Fruit fly (Drosophila melanogaster) whole organism, embryonic: ENCODE measurements around the gene CG5103.

Source experiments
- Abd-B ChIP-seq: fragments of 200-800 bp; sonication (Bioruptor generic); optimal IDR thresholded peaks from 2 replicates; lab custom pipeline; 2018; ENCODE audit warnings: missing biosample characterization, mild to moderate bottlenecking, missing genetic modification characterization, moderate library complexity
- Bdp1 ChIP-seq: fragments of 200-800 bp; sonication (Bioruptor generic); optimal IDR thresholded peaks from 3 replicates; lab custom pipeline; 2016; ENCODE audit warnings: missing biosample characterization, missing genetic modification characterization
- Bteb2 ChIP-seq: fragments of 200-800 bp; sonication (Bioruptor generic); optimal IDR thresholded peaks from 2 replicates; lab custom pipeline; 2016; ENCODE audit warnings: missing biosample characterization, missing genetic modification characterization
- C15 ChIP-seq: fragments of 200-800 bp; sonication (Bioruptor generic); IDR thresholded peaks from 3 replicates; pipeline ENCODE4 v1.3.6; 2022; ENCODE audit warnings: missing biosample characterization, missing genetic modification characterization
- CG10267 ChIP-seq: fragments of 200-800 bp; sonication (Bioruptor generic); optimal IDR thresholded peaks from 2 replicates; lab custom pipeline; 2018; ENCODE audit warnings: missing biosample characterization, mild to moderate bottlenecking, missing genetic modification characterization, moderate library complexity
- CG10959 ChIP-seq: fragments of 200-800 bp; sonication (Bioruptor generic); IDR thresholded peaks from 2 replicates; pipeline ENCODE4 v1.3.6; 2022; ENCODE audit warnings: missing biosample characterization, missing genetic modification characterization
- CG11723 ChIP-seq: fragments of 200-800 bp; sonication (Bioruptor generic); optimal IDR thresholded peaks from 2 replicates; lab custom pipeline; 2017; ENCODE audit warnings: missing biosample characterization, mild to moderate bottlenecking, missing genetic modification characterization
- CG15011 ChIP-seq: fragments of 200-800 bp; sonication (Bioruptor generic); optimal IDR thresholded peaks from 3 replicates; lab custom pipeline; 2018; ENCODE audit warnings: missing biosample characterization, mild to moderate bottlenecking, missing genetic modification characterization
- CG15601 ChIP-seq: fragments of 200-800 bp; sonication (Bioruptor generic); optimal IDR thresholded peaks from 3 replicates; lab custom pipeline; 2019; ENCODE audit warnings: missing biosample characterization, mild to moderate bottlenecking, missing genetic modification characterization, moderate library complexity
- CG17802 ChIP-seq: fragments of 200-800 bp; sonication (Bioruptor generic); optimal IDR thresholded peaks from 2 replicates; lab custom pipeline; 2018; ENCODE audit warnings: missing biosample characterization, mild to moderate bottlenecking, missing genetic modification characterization, moderate library complexity
- CG17829 ChIP-seq: fragments of 200-800 bp; optimal IDR thresholded peaks from 2 replicates; lab custom pipeline; 2019; ENCODE audit warnings: missing biosample characterization, mild to moderate bottlenecking, missing genetic modification characterization, moderate library complexity
- CG18262 ChIP-seq: fragments of 200-800 bp; optimal IDR thresholded peaks from 3 replicates; lab custom pipeline; 2019; ENCODE audit warnings: missing biosample characterization, mild to moderate bottlenecking, missing genetic modification characterization, moderate library complexity
- CG18476 ChIP-seq: fragments of 200-800 bp; sonication (Bioruptor generic); optimal IDR thresholded peaks from 2 replicates; lab custom pipeline; 2016; ENCODE audit warnings: missing biosample characterization, mild to moderate bottlenecking, missing genetic modification characterization
- CG18599 ChIP-seq: fragments of 200-800 bp; sonication (Bioruptor generic); optimal IDR thresholded peaks from 3 replicates; lab custom pipeline; 2017; ENCODE audit warnings: missing biosample characterization, missing genetic modification characterization, mild to moderate bottlenecking, moderate library complexity, missing genetic modification reagents
- CG2120 ChIP-seq: fragments of 200-800 bp; sonication (Bioruptor generic); optimal IDR thresholded peaks from 3 replicates; lab custom pipeline; 2016; ENCODE audit warnings: missing biosample characterization, missing genetic modification characterization
- CG2712 ChIP-seq: fragments of 200-800 bp; optimal IDR thresholded peaks from 3 replicates; lab custom pipeline; 2019; ENCODE audit warnings: missing biosample characterization, mild to moderate bottlenecking, missing genetic modification characterization, moderate library complexity
- CG30431 ChIP-seq: fragments of 200-800 bp; sonication (Bioruptor generic); optimal IDR thresholded peaks from 2 replicates; lab custom pipeline; 2017; ENCODE audit warnings: missing biosample characterization, missing genetic modification characterization
- CG32767 ChIP-seq: fragments of 200-800 bp; sonication (Bioruptor generic); IDR thresholded peaks from 2 replicates; pipeline ENCODE4 v1.3.6; 2022; ENCODE audit warnings: missing biosample characterization, missing genetic modification characterization
- CG33557 ChIP-seq: fragments of 200-800 bp; sonication (Bioruptor generic); optimal IDR thresholded peaks from 2 replicates; lab custom pipeline; 2019; ENCODE audit warnings: missing biosample characterization, mild to moderate bottlenecking, missing genetic modification characterization, moderate library complexity
- CG3838 ChIP-seq: fragments of 200-800 bp; sonication (Bioruptor generic); optimal IDR thresholded peaks from 3 replicates; lab custom pipeline; 2016; ENCODE audit warnings: missing biosample characterization, missing genetic modification characterization
- CG4707 ChIP-seq: fragments of 200-800 bp; sonication (Bioruptor generic); optimal IDR thresholded peaks from 2 replicates; lab custom pipeline; 2018; ENCODE audit warnings: missing biosample characterization, mild to moderate bottlenecking, missing genetic modification characterization, moderate library complexity
- CG4820 ChIP-seq: fragments of 200-800 bp; sonication (Bioruptor generic); optimal IDR thresholded peaks from 3 replicates; lab custom pipeline; 2016; ENCODE audit warnings: missing biosample characterization, missing genetic modification characterization
- CG4854 ChIP-seq: fragments of 200-800 bp; sonication (Bioruptor generic); optimal IDR thresholded peaks from 2 replicates; lab custom pipeline; 2016; ENCODE audit warnings: missing biosample characterization, missing genetic modification characterization, inconsistent platforms
- CG6272 ChIP-seq: fragments of 200-800 bp; sonication (Bioruptor generic); IDR thresholded peaks from 2 replicates; pipeline ENCODE4 v1.3.6; 2022; ENCODE audit warnings: missing biosample characterization, missing genetic modification characterization
- CG6689 ChIP-seq: fragments of 200-800 bp; sonication (Bioruptor generic); IDR thresholded peaks from 2 replicates; pipeline ENCODE4 v1.3.6; 2022; ENCODE audit warnings: missing biosample characterization, missing genetic modification characterization
- CG7745 ChIP-seq: fragments of 200-800 bp; sonication (Bioruptor generic); optimal IDR thresholded peaks from 2 replicates; lab custom pipeline; 2018; ENCODE audit warnings: missing biosample characterization, mild to moderate bottlenecking, missing genetic modification characterization, moderate library complexity
- CG8089 ChIP-seq: fragments of 200-800 bp; sonication (Bioruptor generic); optimal IDR thresholded peaks from 3 replicates; lab custom pipeline; 2016; ENCODE audit warnings: missing biosample characterization, missing genetic modification characterization
- CG8359 ChIP-seq: fragments of 200-800 bp; sonication (Bioruptor generic); optimal IDR thresholded peaks from 2 replicates; lab custom pipeline; 2017; ENCODE audit warnings: missing biosample characterization, mild to moderate bottlenecking, missing genetic modification characterization, borderline replicate concordance
- CG9727 ChIP-seq: fragments of 200-800 bp; sonication (Bioruptor generic); optimal IDR thresholded peaks from 3 replicates; lab custom pipeline; 2017; ENCODE audit warnings: missing biosample characterization, mild to moderate bottlenecking, missing genetic modification characterization
- CTCF ChIP-seq: fragments of 200-800 bp; sonication (Bioruptor generic); optimal IDR thresholded peaks from 2 replicates; lab custom pipeline; 2017; ENCODE audit warnings: missing biosample characterization, mild to moderate bottlenecking, missing genetic modification characterization, moderate library complexity
- D19B ChIP-seq: fragments of 200-800 bp; sonication (Bioruptor generic); optimal IDR thresholded peaks from 2 replicates; lab custom pipeline; 2017; ENCODE audit warnings: missing biosample characterization, mild to moderate bottlenecking, missing genetic modification characterization
- GATAe ChIP-seq: fragments of 200-800 bp; sonication (Bioruptor generic); conservative IDR thresholded peaks from 2 replicates; pipeline ENCODE4 v1.3.6; 2022; ENCODE audit warnings: missing biosample characterization, missing genetic modification characterization
- Gug ChIP-seq: fragments of 200-800 bp; sonication (Bioruptor generic); IDR thresholded peaks from 4 replicates; pipeline ENCODE4 v1.3.6; 2022; ENCODE audit warnings: missing biosample characterization, missing genetic modification characterization
- H15 ChIP-seq: fragments of 200-800 bp; sonication (Bioruptor generic); IDR thresholded peaks from 3 replicates; pipeline ENCODE4 v1.3.6; 2022; ENCODE audit warnings: missing biosample characterization, missing genetic modification characterization
- HmgZ ChIP-seq: fragments of 200-800 bp; sonication (Bioruptor generic); optimal IDR thresholded peaks from 2 replicates; lab custom pipeline; 2018; ENCODE audit warnings: missing biosample characterization, mild to moderate bottlenecking, missing genetic modification characterization
- Lpt ChIP-seq: fragments of >200 bp; optimal IDR thresholded peaks from 2 replicates; lab custom pipeline; 2018; ENCODE audit warnings: missing biosample characterization, missing genetic modification characterization
- Oli ChIP-seq: fragments of 200-800 bp; sonication (Bioruptor generic); optimal IDR thresholded peaks from 2 replicates; lab custom pipeline; 2018; ENCODE audit warnings: missing biosample characterization, mild to moderate bottlenecking, missing genetic modification characterization, moderate library complexity
- Ptx1 ChIP-seq: fragments of 200-800 bp; sonication (Bioruptor generic); IDR thresholded peaks from 2 replicates; pipeline ENCODE4 v1.3.6; 2022; ENCODE audit warnings: missing biosample characterization, missing genetic modification characterization
- ab ChIP-seq: fragments of 200-800 bp; sonication (Bioruptor generic); optimal IDR thresholded peaks from 2 replicates; lab custom pipeline; 2016; ENCODE audit warnings: missing biosample characterization, missing genetic modification characterization
- dm ChIP-seq: fragments of 200-800 bp; sonication (Bioruptor generic); optimal IDR thresholded peaks from 3 replicates; lab custom pipeline; 2016; ENCODE audit warnings: missing biosample characterization, missing genetic modification characterization
- fru ChIP-seq: fragments of >200 bp; optimal IDR thresholded peaks from 2 replicates; lab custom pipeline; 2017
- gfzf ChIP-seq: fragments of 200-800 bp; sonication (Bioruptor generic); optimal IDR thresholded peaks from 2 replicates; lab custom pipeline; 2016; ENCODE audit warnings: missing biosample characterization, mild to moderate bottlenecking, missing genetic modification characterization, moderate library complexity
- gt ChIP-seq: fragments of 200-800 bp; sonication (Bioruptor generic); IDR thresholded peaks from 2 replicates; pipeline ENCODE4 v1.3.6; 2022; ENCODE audit warnings: missing biosample characterization, missing genetic modification characterization
- hbn ChIP-seq: fragments of 200-800 bp; sonication (Bioruptor generic); IDR thresholded peaks from 2 replicates; pipeline ENCODE4 v1.3.6; 2022; ENCODE audit warnings: missing biosample characterization, missing genetic modification characterization; ENCODE audit not compliant: partially characterized antibody
- maf-S ChIP-seq: fragments of 200-800 bp; sonication (Bioruptor generic); optimal IDR thresholded peaks from 2 replicates; lab custom pipeline; 2016; ENCODE audit warnings: missing biosample characterization, missing genetic modification characterization
- nau ChIP-seq: fragments of 200-800 bp; sonication (Bioruptor generic); optimal IDR thresholded peaks from 3 replicates; lab custom pipeline; 2017; ENCODE audit warnings: missing biosample characterization, mild to moderate bottlenecking, missing genetic modification characterization, missing genetic modification reagents
- phol ChIP-seq: fragments of 200-800 bp; sonication (Bioruptor generic); optimal IDR thresholded peaks from 3 replicates; lab custom pipeline; 2018; ENCODE audit warnings: missing biosample characterization, mild to moderate bottlenecking, missing genetic modification characterization, moderate library complexity
- prd ChIP-seq, 3 experiments: fragments of >200 bp in 2 of 3; fragments of 200-800 bp in 1 of 3; sonication (Bioruptor generic) in 1 of 3; optimal IDR thresholded peaks in 2 of 3; IDR thresholded peaks in 1 of 3; 2 replicates in 2 of 3; 3 replicates in 1 of 3; pipeline versions ENCODE4 v1.3.6 to Lab custom; 2017 to 2022; ENCODE audit warnings: missing biosample characterization in 1 of 3, missing genetic modification characterization in 1 of 3
- repo ChIP-seq: fragments of 200-800 bp; sonication (Bioruptor generic); optimal IDR thresholded peaks from 2 replicates; lab custom pipeline; 2016; ENCODE audit warnings: missing biosample characterization, missing genetic modification characterization
- seq ChIP-seq: fragments of 200-800 bp; sonication (Bioruptor generic); IDR thresholded peaks from 2 replicates; pipeline ENCODE4 v1.3.6; 2022; ENCODE audit warnings: missing biosample characterization, missing genetic modification characterization
- sim ChIP-seq: fragments of 200-800 bp; sonication (Bioruptor generic); IDR thresholded peaks from 2 replicates; pipeline ENCODE4 v1.3.6; 2022; ENCODE audit warnings: missing biosample characterization, missing genetic modification characterization
- tup ChIP-seq: fragments of 200-800 bp; sonication (Bioruptor generic); optimal IDR thresholded peaks from 2 replicates; lab custom pipeline; 2016; ENCODE audit warnings: missing biosample characterization, mild to moderate bottlenecking, missing genetic modification characterization, moderate library complexity

The CG5103 gene

DNA sequence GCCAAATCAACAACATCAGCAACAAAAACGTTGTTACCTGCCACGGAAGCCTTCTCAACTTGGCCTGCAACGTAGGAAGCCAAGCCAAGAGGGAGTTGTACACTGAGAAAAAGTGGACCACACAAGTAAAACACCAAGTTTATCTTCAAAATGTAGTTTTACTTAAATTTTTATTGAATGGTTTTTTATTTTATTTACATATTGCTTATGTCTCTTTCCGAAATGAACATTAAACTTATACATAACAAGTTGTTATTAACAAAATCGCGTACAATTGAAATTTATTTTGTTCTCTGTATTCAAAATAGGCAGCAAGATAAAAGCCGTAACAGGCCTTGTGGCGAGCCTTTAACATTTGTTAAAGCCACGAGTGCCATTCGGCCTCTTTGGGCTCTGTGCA is 45.2 kb downstream of the CG5103 start (continued):
- TF ChIP-seq CG11723 (GFP tag; lab: Kevin White, UChicago) (no peak), maf-S (no peak), D19B (no peak), CG17802 (no peak), CG4854 (GFP tag; lab: Kevin White, UChicago) (no peak), CG10959 (GFP tag; lab: Robert Waterston, UW) (0 out of 2 replicates have a peak, but pooled peaks have one; percentile 21), CG18599 (GFP tag; lab: Kevin White, UChicago) (no peak), Oli (tag; lab: Kevin White, UChicago) (no peak), CG2712 (tag; lab: Kevin White, UChicago) (peak; percentile 28), Abd-B (GFP tag; lab: Kevin White, UChicago) (no peak), hbn (GFP tag; lab: Robert Waterston, UW) (no peak), HmgZ (no peak), CG30431 (no peak), CG4820 (peak; percentile 6), CG6689 (GFP tag; lab: Robert Waterston, UW) (peak; percentile 33; the same call in 1 of the 2 replicates), repo (GFP tag; lab: Kevin White, UChicago) (no peak), C15 (GFP tag; lab: Robert Waterston, UW) (no peak), CG32767 (GFP tag; lab: Robert Waterston, UW) (no peak), CTCF (no peak), GATAe (GFP tag; lab: Robert Waterston, UW) (no peak), CG8359 (GFP tag; lab: Kevin White, UChicago) (no peak), CG17829 (peak; percentile 3), CG18262 (tag; lab: Kevin White, UChicago) (peak; percentile 19), CG6272 (GFP tag; lab: Robert Waterston, UW) (no peak), gt (no peak), gfzf (GFP tag; lab: Kevin White, UChicago) (no peak), tup (no peak), Lpt (GFP tag; lab: Kevin White, UChicago) (no peak), Bdp1 (GFP tag; lab: Kevin White, UChicago) (no peak), sim (no peak), nau (GFP tag; lab: Kevin White, UChicago) (no peak), CG3838 (GFP tag; lab: Kevin White, UChicago) (no peak), H15 (no peak), CG15011 (GFP tag; lab: Kevin White, UChicago) (no peak), CG2120 (no peak), CG15601 (tag; lab: Kevin White, UChicago) (no peak), Gug (GFP tag; lab: Robert Waterston, UW) (no peak), phol (tag; lab: Kevin White, UChicago) (peak; percentile 17), CG10267 (tag; lab: Kevin White, UChicago) (no peak), Bteb2 (GFP tag; lab: Kevin White, UChicago) (no peak), CG4707 (GFP tag; lab: Kevin White, UChicago) (no peak), dm (GFP tag; lab: Kevin White, UChicago) (no peak), CG18476 (GFP tag; lab: Kevin White, UChicago) (no peak), seq (GFP tag; lab: Robert Waterston, UW) (no peak), CG8089 (GFP tag; lab: Kevin White, UChicago) (no peak), fru (lab: Kevin White, UChicago) (no peak), CG33557 (GFP tag; lab: Kevin White, UChicago) (no peak), prd (optimal IDR thresholded peaks at IDR 0.05; lab: Kevin White, UChicago) (no peak), prd (GFP tag; IDR thresholded peaks at IDR 0.05; lab: Robert Waterston, UW) (peak; percentile 32; the same call in 1 of the 3 replicates), ab (GFP tag; lab: Kevin White, UChicago) (no peak), CG7745 (no peak), Ptx1 (no peak), CG9727 (GFP tag; lab: Kevin White, UChicago) (peak; percentile 25)
